Worm (Caenorhabditis elegans) whole organism, L1 larva: ENCODE measurements around the gene acs-11.

Source experiments
- C34B4.2 ChIP-seq: sonication (generic microtip); optimal IDR thresholded peaks from 2 replicates; lab custom pipeline; 2017; ENCODE audit warnings: mild to moderate bottlenecking, missing genetic modification characterization, missing compliant biosample characterization
- F16B12.6 ChIP-seq: fragments of 150-350 bp; optimal IDR thresholded peaks from 2 replicates; lab custom pipeline; 2014; ENCODE audit warnings: missing biosample characterization, missing genetic modification characterization
- Y116A8C.19 ChIP-seq: sonication (generic microtip); optimal IDR thresholded peaks from 2 replicates; lab custom pipeline; 2016; ENCODE audit warnings: missing compliant biosample characterization, missing genetic modification characterization, borderline replicate concordance
- aly-2 ChIP-seq: fragments of 150-350 bp; optimal IDR thresholded peaks from 2 replicates; lab custom pipeline; 2014; ENCODE audit warnings: missing biosample characterization, missing genetic modification characterization
- ama-1 ChIP-seq: fragments of 150-350 bp; optimal IDR thresholded peaks from 2 replicates; lab custom pipeline; 2014
- blmp-1 ChIP-seq: fragments of 150-350 bp; optimal IDR thresholded peaks from 2 replicates; lab custom pipeline; 2014; ENCODE audit warnings: missing biosample characterization, missing genetic modification characterization
- ceh-63 ChIP-seq: fragments of 200-800 bp; sonication (Bioruptor generic); optimal IDR thresholded peaks from 2 replicates; lab custom pipeline; 2018; ENCODE audit warnings: mild to moderate bottlenecking, missing genetic modification characterization, missing compliant biosample characterization
- ceh-90 ChIP-seq: sonication (generic microtip); optimal IDR thresholded peaks from 2 replicates; lab custom pipeline; 2016; ENCODE audit warnings: missing genetic modification characterization, missing compliant biosample characterization
- dpl-1 ChIP-seq, 3 experiments: fragments of 150-350 bp in 2 of 3; sonication (generic microtip) in 1 of 3; optimal IDR thresholded peaks; 2 replicates each; lab custom pipeline; 2014 to 2017; ENCODE audit warnings: missing biosample characterization in 3 of 3, missing genetic modification characterization in 3 of 3, missing genetic modification reagents in 3 of 3
- efl-1 ChIP-seq, 4 experiments: fragments of 150-350 bp; optimal IDR thresholded peaks in 3 of 4; peaks in 1 of 4; 1 replicate in 1 of 4; 2 replicates in 3 of 4; lab custom pipeline; 2014; ENCODE audit warnings: missing biosample characterization in 2 of 4, missing genetic modification characterization in 2 of 4, missing genetic modification reagents in 2 of 4
- egl-13 ChIP-seq: sonication (generic microtip); optimal IDR thresholded peaks from 2 replicates; lab custom pipeline; 2016; ENCODE audit warnings: missing genotype, missing genetic modification reagents, missing genetic modification characterization, missing compliant biosample characterization
- elt-2 ChIP-seq: sonication (generic microtip); optimal IDR thresholded peaks from 2 replicates; lab custom pipeline; 2016; ENCODE audit warnings: missing genetic modification characterization, mild to moderate bottlenecking, inconsistent platforms, missing compliant biosample characterization, missing genetic modification reagents
- elt-3 ChIP-seq, 6 experiments: fragments of 150-350 bp in 1 of 6; sonication (generic microtip); optimal IDR thresholded peaks; 2 replicates each; lab custom pipeline; 2017 to 2018; ENCODE audit warnings: missing biosample characterization in 6 of 6, missing genetic modification characterization in 6 of 6, inconsistent platforms in 1 of 6
- fkh-8 ChIP-seq: sonication (generic microtip); optimal IDR thresholded peaks from 2 replicates; lab custom pipeline; 2016; ENCODE audit warnings: mild to moderate bottlenecking, missing genetic modification characterization, missing compliant biosample characterization
- fos-1 ChIP-seq: fragments of 150-350 bp; optimal IDR thresholded peaks from 2 replicates; lab custom pipeline; 2014; ENCODE audit warnings: missing biosample characterization, missing genetic modification characterization
- grh-1 ChIP-seq: fragments of 200-800 bp; sonication (Bioruptor generic); IDR thresholded peaks from 2 replicates; pipeline ENCODE4 v1.3.6; 2022; ENCODE audit warnings: missing genetic modification reagents, missing genetic modification characterization, missing compliant biosample characterization
- isw-1 ChIP-seq: fragments of 200-800 bp; sonication (Bioruptor generic); IDR thresholded peaks from 2 replicates; pipeline ENCODE4 v1.3.6; 2022; ENCODE audit warnings: missing genetic modification characterization, missing compliant biosample characterization
- jun-1 ChIP-seq: fragments of 150-350 bp; optimal IDR thresholded peaks from 2 replicates; lab custom pipeline; 2014; ENCODE audit warnings: missing biosample characterization, missing genetic modification reagents, missing genetic modification characterization
- lin-14 ChIP-seq: fragments of 200-800 bp; sonication (Bioruptor generic); optimal IDR thresholded peaks from 2 replicates; lab custom pipeline; 2018; ENCODE audit warnings: mild to moderate bottlenecking, missing genetic modification characterization, moderate library complexity, missing compliant biosample characterization
- lin-15B ChIP-seq: fragments of 150-350 bp; sonication (generic microtip); optimal IDR thresholded peaks from 3 replicates; lab custom pipeline; 2014; ENCODE audit warnings: missing biosample characterization, missing genetic modification characterization
- mab-9 ChIP-seq: fragments of 200-800 bp; sonication (Bioruptor generic); IDR thresholded peaks from 2 replicates; pipeline ENCODE4 v1.3.6; 2022; ENCODE audit warnings: missing genetic modification reagents, missing genetic modification characterization, missing compliant biosample characterization
- mef-2 ChIP-seq: fragments of 150-350 bp; optimal IDR thresholded peaks from 2 replicates; lab custom pipeline; 2014; ENCODE audit warnings: missing biosample characterization, missing genetic modification characterization
- mep-1 ChIP-seq: fragments of 150-350 bp; optimal IDR thresholded peaks from 2 replicates; lab custom pipeline; 2014; ENCODE audit warnings: missing biosample characterization, missing genetic modification characterization
- nhr-12 ChIP-seq: sonication (generic microtip); optimal IDR thresholded peaks from 2 replicates; lab custom pipeline; 2017; ENCODE audit warnings: missing biosample characterization, missing genetic modification characterization
- nhr-19 ChIP-seq: fragments of 200-800 bp; sonication (Bioruptor generic); conservative IDR thresholded peaks from 2 replicates; pipeline ENCODE4 v1.3.6; 2022; ENCODE audit warnings: missing genetic modification characterization, missing compliant biosample characterization
- nhr-20 ChIP-seq: sonication (generic microtip); optimal IDR thresholded peaks from 2 replicates; lab custom pipeline; 2016; ENCODE audit warnings: mild to moderate bottlenecking, missing genetic modification characterization, missing compliant biosample characterization
- nhr-237 ChIP-seq: fragments of 150-350 bp; optimal IDR thresholded peaks from 2 replicates; lab custom pipeline; 2014; ENCODE audit warnings: missing biosample characterization, missing genetic modification characterization
- nhr-28 ChIP-seq: fragments of 150-350 bp; optimal IDR thresholded peaks from 2 replicates; lab custom pipeline; 2014; ENCODE audit warnings: missing biosample characterization, missing genetic modification characterization
- nhr-71 ChIP-seq: sonication (generic microtip); optimal IDR thresholded peaks from 2 replicates; lab custom pipeline; 2016; ENCODE audit warnings: mild to moderate bottlenecking, missing genetic modification characterization, moderate library complexity, missing compliant biosample characterization
- nhr-77 ChIP-seq: fragments of 150-350 bp; optimal IDR thresholded peaks from 2 replicates; lab custom pipeline; 2014; ENCODE audit warnings: missing biosample characterization, missing genetic modification characterization
- nhr-85 ChIP-seq: sonication (generic microtip); peaks from one replicate; lab custom pipeline; 2016; ENCODE audit warnings: missing genetic modification characterization, inconsistent platforms, missing compliant biosample characterization
- nhr-90 ChIP-seq: sonication (generic microtip); optimal IDR thresholded peaks from 2 replicates; lab custom pipeline; 2016; ENCODE audit warnings: mild to moderate bottlenecking, missing genetic modification characterization, missing compliant biosample characterization; ENCODE audit not compliant: poor library complexity
- pag-3 ChIP-seq: sonication (generic microtip); optimal IDR thresholded peaks from 2 replicates; lab custom pipeline; 2017; ENCODE audit warnings: missing genetic modification characterization, mild to moderate bottlenecking, missing compliant biosample characterization, antibody characterized with exemption, borderline replicate concordance; ENCODE audit not compliant: insufficient read depth
- pax-3 ChIP-seq: fragments of 200-800 bp; sonication (Bioruptor generic); optimal IDR thresholded peaks from 2 replicates; lab custom pipeline; 2018; ENCODE audit warnings: mild to moderate bottlenecking, missing genetic modification characterization, moderate library complexity, missing compliant biosample characterization
- rnt-1 ChIP-seq: sonication (generic microtip); optimal IDR thresholded peaks from 2 replicates; lab custom pipeline; 2016; ENCODE audit warnings: mild to moderate bottlenecking, missing genetic modification characterization, moderate library complexity, missing compliant biosample characterization
- snu-23 ChIP-seq: sonication (generic microtip); optimal IDR thresholded peaks from 2 replicates; lab custom pipeline; 2016; ENCODE audit warnings: missing genetic modification characterization, missing compliant biosample characterization
- sox-4 ChIP-seq: sonication (generic microtip); optimal IDR thresholded peaks from 2 replicates; lab custom pipeline; 2016; ENCODE audit warnings: missing genetic modification characterization, missing compliant biosample characterization
- sup-37 ChIP-seq: fragments of 200-800 bp; sonication (Bioruptor generic); optimal IDR thresholded peaks from 2 replicates; lab custom pipeline; 2018; ENCODE audit warnings: mild to moderate bottlenecking, missing genetic modification characterization, missing compliant biosample characterization
- swsn-7 ChIP-seq: sonication (generic microtip); optimal IDR thresholded peaks from 2 replicates; lab custom pipeline; 2016; ENCODE audit warnings: missing genetic modification characterization, missing compliant biosample characterization
- tlp-1 ChIP-seq: fragments of 150-350 bp; optimal IDR thresholded peaks from 2 replicates; lab custom pipeline; 2014; ENCODE audit warnings: missing biosample characterization, missing genetic modification characterization
- unc-130 ChIP-seq: fragments of 150-350 bp; optimal IDR thresholded peaks from 2 replicates; lab custom pipeline; 2017; ENCODE audit warnings: missing biosample characterization, missing genetic modification characterization, inconsistent platforms
- unc-30 ChIP-seq: sonication (generic microtip); optimal IDR thresholded peaks from 2 replicates; lab custom pipeline; 2017; ENCODE audit warnings: missing biosample characterization, missing genetic modification characterization
- unc-86 ChIP-seq: sonication (generic microtip); optimal IDR thresholded peaks from 2 replicates; lab custom pipeline; 2016; ENCODE audit warnings: missing genetic modification characterization, missing compliant biosample characterization
- xbp-1 ChIP-seq: sonication (generic microtip); optimal IDR thresholded peaks from 2 replicates; lab custom pipeline; 2016; ENCODE audit warnings: missing genetic modification characterization, missing compliant biosample characterization
- ztf-4 ChIP-seq: fragments of 150-350 bp; optimal IDR thresholded peaks from 2 replicates; lab custom pipeline; 2014; ENCODE audit warnings: missing biosample characterization, missing genetic modification characterization

Gene acs-11

ce11 chrII:4786181-4786580, 44.2 kb downstream of the acs-11 start, which contains the start of gene msp-3:
TSS of gene msp-3 (minus strand) at chrII:4786281.
- TF ChIP-seq nhr-12 (tag; lab: Kevin White, UChicago) (no peak), unc-30 (tag; lab: Kevin White, UChicago) (no peak), aly-2 (tag; lab: Kevin White, UChicago) (no peak), Y116A8C.19 (tag; lab: Kevin White, UChicago) (no peak), snu-23 (GFP tag; lab: Kevin White, UChicago) (no peak), fkh-8 (tag; lab: Kevin White, UChicago) (no peak), egl-13 (tag; lab: Kevin White, UChicago) (no peak), mep-1 (tag; lab: Kevin White, UChicago) (no peak), nhr-85 (tag; lab: Kevin White, UChicago) (no peak), grh-1 (GFP tag; lab: Robert Waterston, UW) (no peak), lin-15B (no peak), xbp-1 (tag; lab: Kevin White, UChicago) (no peak), jun-1 (no peak), ama-1 (lab: Kevin White, UChicago) (no peak), unc-86 (tag; lab: Kevin White, UChicago) (no peak), nhr-71 (tag; lab: Kevin White, UChicago) (no peak), swsn-7 (tag; lab: Kevin White, UChicago) (no peak)

- TF ChIP-seq efl-1 (optimal IDR thresholded peaks at IDR 0.05; lab: Kevin White, UChicago) (no peak), efl-1 (GFP tag; optimal IDR thresholded peaks at IDR 0.05 in 1 of 2; lab: Kevin White, UChicago) (peak in 1 of 2 experiments; percentile 53), elt-3 (tag; optimal IDR thresholded peaks at IDR 0.05; lab: Kevin White, UChicago) (no peak)
These were observed 48.0 kb downstream of the acs-11 start, which contains the start of gene F26G1.15 for ce11 chrII:4789835-4790343. TSS of gene F26G1.15 (plus strand) at chrII:4790293.

- TF ChIP-seq efl-1 (optimal IDR thresholded peaks at IDR 0.05; lab: Kevin White, UChicago), result peak in 1 of 2 experiments; percentile 1
- TF ChIP-seq efl-1 (GFP tag; optimal IDR thresholded peaks at IDR 0.05 in 1 of 2; lab: Kevin White, UChicago), result no peak
- peak; percentile 31 for TF ChIP-seq rnt-1
- TF ChIP-seq ztf-4 (tag; lab: Kevin White, UChicago), result no peak
- TF ChIP-seq dpl-1 (GFP tag; optimal IDR thresholded peaks at IDR 0.05; lab: Kevin White, UChicago), result peak in 1 of 3 experiments; percentile 11
These were observed 48.8 kb downstream of the acs-11 start for ce11 chrII:4790687-4791086.

ce11 chrII:4791272-4791671, 49.3 kb downstream of the acs-11 start, which contains the start of gene F26G1.1:
TSS of gene F26G1.1 (plus strand) at chrII:4791618.
- TF ChIP-seq mef-2 (tag; lab: Kevin White, UChicago) (no peak), lin-15B (no peak), nhr-90 (tag; lab: Kevin White, UChicago) (peak; percentile 93), sox-4 (tag; lab: Kevin White, UChicago) (peak; percentile 84), elt-2 (tag; lab: Kevin White, UChicago) (peak; percentile 92), pag-3 (tag; lab: Kevin White, UChicago) (no peak), isw-1 (GFP tag; lab: Robert Waterston, UW) (peak; percentile 72), nhr-77 (tag; lab: Kevin White, UChicago) (no peak), nhr-237 (tag; lab: Kevin White, UChicago) (no peak), F16B12.6 (tag; lab: Kevin White, UChicago) (peak; percentile 50), tlp-1 (tag; lab: Kevin White, UChicago) (no peak), mab-9 (GFP tag; lab: Robert Waterston, UW) (peak; percentile 76), efl-1 (optimal IDR thresholded peaks at IDR 0.05; lab: Kevin White, UChicago) (peak; percentile 59 to 92), efl-1 (GFP tag; optimal IDR thresholded peaks at IDR 0.05 in 1 of 2; lab: Kevin White, UChicago) (peak; percentile 93 to 99), ceh-90 (peak; percentile 98), nhr-19 (GFP tag; lab: Robert Waterston, UW) (peak; percentile 80), unc-130 (tag; lab: Kevin White, UChicago) (peak; percentile 54), dpl-1 (GFP tag; optimal IDR thresholded peaks at IDR 0.05; lab: Kevin White, UChicago) (peak; percentile 84 to 93 (median 92)), nhr-20 (tag; lab: Kevin White, UChicago) (peak; percentile 75), snu-23 (GFP tag; lab: Kevin White, UChicago) (peak; percentile 66), C34B4.2 (tag; lab: Kevin White, UChicago) (peak; percentile 37), ceh-63 (no peak), nhr-12 (tag; lab: Kevin White, UChicago) (no peak), egl-13 (tag; lab: Kevin White, UChicago) (peak; percentile 92), nhr-28 (tag; lab: Kevin White, UChicago) (no peak), fos-1 (tag; lab: Kevin White, UChicago) (peak; percentile 18), xbp-1 (tag; lab: Kevin White, UChicago) (peak; percentile 78), sup-37 (GFP tag; lab: Kevin White, UChicago) (peak; percentile 61), blmp-1 (tag; lab: Kevin White, UChicago) (peak; percentile 46), lin-14 (GFP tag; lab: Kevin White, UChicago) (peak; percentile 65), pax-3 (tag; lab: Kevin White, UChicago) (peak; percentile 90), jun-1 (no peak)
